Worm (Caenorhabditis elegans) whole organism, young adult: ENCODE results near the gene cmk-1.

Experiments used
- C17E4.6 ChIP-seq: fragments of 200-800 bp; sonication (Bioruptor generic); IDR thresholded peaks from 2 replicates; pipeline ENCODE4 v1.3.6; 2022; ENCODE audit warnings: missing genetic modification reagents, missing genetic modification characterization, missing compliant biosample characterization
- F49E8.2 ChIP-seq: sonication (generic microtip); optimal IDR thresholded peaks from 3 replicates; lab custom pipeline; 2017; ENCODE audit warnings: missing genetic modification characterization, mild to moderate bottlenecking, missing compliant biosample characterization, antibody characterized with exemption, moderate library complexity; ENCODE audit not compliant: insufficient read depth
- ama-1 ChIP-seq, 3 experiments: fragments of 150-350 bp in 1 of 3; sonication (generic microtip) in 2 of 3; optimal IDR thresholded peaks; 2 replicates each; lab custom pipeline; 2014 to 2018; ENCODE audit warnings: missing biosample characterization in 2 of 3, missing genetic modification characterization in 2 of 3, missing genetic modification reagents in 2 of 3
- attf-3 ChIP-seq: fragments of 200-800 bp; sonication (Bioruptor generic); conservative IDR thresholded peaks from 2 replicates; pipeline ENCODE4 v1.3.6; 2022; ENCODE audit warnings: missing genetic modification reagents, missing genetic modification characterization, missing compliant biosample characterization
- madf-6 ChIP-seq: fragments of 200-800 bp; sonication (Bioruptor generic); IDR thresholded peaks from 2 replicates; pipeline ENCODE4 v1.3.6; 2022; ENCODE audit warnings: missing genetic modification reagents, missing genetic modification characterization, missing compliant biosample characterization
- mel-28 ChIP-seq: sonication (generic microtip); optimal IDR thresholded peaks from 2 replicates; lab custom pipeline; 2016; ENCODE audit warnings: borderline replicate concordance, mild to moderate bottlenecking, missing genetic modification characterization, missing compliant biosample characterization
- nfya-1 ChIP-seq: sonication (generic microtip); optimal IDR thresholded peaks from 2 replicates; lab custom pipeline; 2017; ENCODE audit warnings: antibody characterized with exemption, missing compliant biosample characterization, missing genetic modification characterization, borderline replicate concordance; ENCODE audit not compliant: insufficient read depth
- nhr-27 ChIP-seq: fragments of 200-800 bp; sonication (Bioruptor generic); optimal IDR thresholded peaks from 2 replicates; lab custom pipeline; 2018; ENCODE audit warnings: mild to moderate bottlenecking, missing genetic modification characterization, moderate library complexity, missing compliant biosample characterization
- rec-8 ChIP-seq, 2 experiments: sonication (generic microtip); optimal IDR thresholded peaks; 2 replicates each; lab custom pipeline; 2016; ENCODE audit warnings: mild to moderate bottlenecking in 2 of 2, missing genetic modification characterization in 2 of 2, missing genetic modification reagents in 2 of 2, missing genotype in 2 of 2, missing biosample characterization in 1 of 2, missing compliant biosample characterization in 1 of 2, moderate library complexity in 1 of 2
- repo-1 ChIP-seq: sonication (generic microtip); optimal IDR thresholded peaks from 2 replicates; lab custom pipeline; 2017; ENCODE audit warnings: mild to moderate bottlenecking, missing genetic modification characterization, missing compliant biosample characterization
- snpc-4 ChIP-seq, 5 experiments: fragments of 150-350 bp in 1 of 5; sonication (generic microtip) in 4 of 5; optimal IDR thresholded peaks; 2 replicates each; lab custom pipeline; 2014 to 2018; ENCODE audit warnings: missing genetic modification characterization in 5 of 5, missing biosample characterization in 3 of 5, antibody characterized with exemption in 2 of 5, mild to moderate bottlenecking in 2 of 5, missing compliant biosample characterization in 2 of 5, missing genotype in 2 of 5, moderate library complexity in 2 of 5, missing genetic modification reagents in 1 of 5
- tbx-9 ChIP-seq: sonication (generic microtip); optimal IDR thresholded peaks from 2 replicates; lab custom pipeline; 2016; ENCODE audit warnings: borderline replicate concordance, missing genetic modification characterization, inconsistent platforms, missing compliant biosample characterization
- unc-62 ChIP-seq: fragments of 150-350 bp; optimal IDR thresholded peaks from 2 replicates; lab custom pipeline; 2014; ENCODE audit warnings: missing biosample characterization, missing genetic modification reagents, missing genetic modification characterization

DNA sequence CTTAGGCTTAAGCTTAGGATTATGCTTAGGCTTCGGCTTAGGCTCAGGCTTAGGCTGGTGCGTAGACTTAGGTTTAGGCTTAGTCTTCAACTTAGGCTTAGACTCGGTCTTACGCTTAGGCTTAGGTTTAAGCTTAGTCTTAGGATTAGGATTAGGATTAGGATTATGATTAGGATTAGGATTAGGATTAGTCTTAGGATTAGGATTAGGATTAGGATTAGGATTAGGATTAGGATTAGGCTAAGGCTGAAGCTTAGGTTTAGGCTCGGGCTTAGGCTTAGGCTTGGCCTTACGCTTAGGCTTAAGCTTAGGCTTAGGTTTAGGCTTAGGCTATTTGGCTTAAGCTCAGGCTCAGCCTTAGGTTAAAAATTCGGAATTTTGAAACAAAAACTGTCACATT is 39.1 kb upstream of the cmk-1 start:
- TF ChIP-seq nhr-27 (tag; lab: Kevin White, UChicago) (no peak), snpc-4 (GFP tag; optimal IDR thresholded peaks at IDR 0.05; lab: Kevin White, UChicago) (no peak), snpc-4 (tag; optimal IDR thresholded peaks at IDR 0.05; lab: Kevin White, UChicago) (no peak), nfya-1 (tag; lab: Kevin White, UChicago) (no peak), unc-62 (GFP tag; lab: Kevin White, UChicago) (no peak), rec-8 (tag; optimal IDR thresholded peaks at IDR 0.05; lab: Kevin White, UChicago) (no peak), F49E8.2 (tag; lab: Kevin White, UChicago) (no peak), C17E4.6 (GFP tag; lab: Robert Waterston, UW) (no peak), repo-1 (tag; lab: Kevin White, UChicago) (no peak), ama-1 (optimal IDR thresholded peaks at IDR 0.05; lab: Kevin White, UChicago) (no peak), ama-1 (GFP tag; optimal IDR thresholded peaks at IDR 0.05; lab: Kevin White, UChicago) (no peak), mel-28 (tag; lab: Kevin White, UChicago) (no peak), tbx-9 (no peak), madf-6 (GFP tag; lab: Robert Waterston, UW) (no peak), attf-3 (GFP tag; lab: Robert Waterston, UW) (no peak)
